Worm (Caenorhabditis elegans) whole organism, L4/young adult: ENCODE data around the gene Y39B6A.9.

Experiments
- W03F9.2 ChIP-seq: fragments of 150-350 bp; optimal IDR thresholded peaks from 2 replicates; lab custom pipeline; 2014; ENCODE audit warnings: missing biosample characterization, missing genetic modification characterization
- dao-5 ChIP-seq: sonication (generic microtip); optimal IDR thresholded peaks from 2 replicates; lab custom pipeline; 2016; ENCODE audit warnings: missing genotype, missing genetic modification characterization, moderate library complexity, missing compliant biosample characterization
- him-1 ChIP-seq: sonication (generic microtip); optimal IDR thresholded peaks from 2 replicates; lab custom pipeline; 2016; ENCODE audit warnings: missing genotype, missing genetic modification reagents, missing genetic modification characterization, missing compliant biosample characterization

Y39B6A.9 gene

ce11 chrV:19129497-19130212 lies 6.7 kb upstream of the Y39B6A.9 start:
- no peak for TF ChIP-seq dao-5 (tag; lab: Kevin White, UChicago)
- no peak for TF ChIP-seq W03F9.2 (tag; lab: Kevin White, UChicago)
- TF ChIP-seq him-1 (tag; lab: Kevin White, UChicago): no peak

ce11 chrV:19131848-19132401 lies 4.4 kb upstream of the Y39B6A.9 start:
- TF ChIP-seq him-1 (tag; lab: Kevin White, UChicago): no peak
- TF ChIP-seq W03F9.2 (tag; lab: Kevin White, UChicago): no peak
- TF ChIP-seq dao-5 (tag; lab: Kevin White, UChicago): no peak

- TF ChIP-seq him-1 (tag; lab: Kevin White, UChicago) (no peak), W03F9.2 (tag; lab: Kevin White, UChicago) (no peak), dao-5 (tag; lab: Kevin White, UChicago) (no peak)
These were observed 2.8 kb upstream of the Y39B6A.9 start, which contains the start of gene Y39B6A.10 for ce11 chrV:19133507-19133906. Y39B6A.10 (minus strand) TSS chrV:19133607.

- no peak for TF ChIP-seq him-1 (tag; lab: Kevin White, UChicago)
- TF ChIP-seq dao-5 (tag; lab: Kevin White, UChicago): no peak
- TF ChIP-seq W03F9.2 (tag; lab: Kevin White, UChicago): no peak
These were observed 4.2 kb downstream of the Y39B6A.9 start, which contains the start of gene cpg-23 for ce11 chrV:19140495-19140894. cpg-23 (plus strand) TSS chrV:19140795.

ce11 chrV:19142595-19142994 lies 6.3 kb downstream of the Y39B6A.9 start:
- TF ChIP-seq him-1 (tag; lab: Kevin White, UChicago): no peak

- no peak for TF ChIP-seq W03F9.2 (tag; lab: Kevin White, UChicago)
- TF ChIP-seq dao-5 (tag; lab: Kevin White, UChicago): no peak
- no peak for TF ChIP-seq him-1 (tag; lab: Kevin White, UChicago)
These were observed 12.0 kb downstream of the Y39B6A.9 start for ce11 chrV:19148350-19148749.

DNA sequence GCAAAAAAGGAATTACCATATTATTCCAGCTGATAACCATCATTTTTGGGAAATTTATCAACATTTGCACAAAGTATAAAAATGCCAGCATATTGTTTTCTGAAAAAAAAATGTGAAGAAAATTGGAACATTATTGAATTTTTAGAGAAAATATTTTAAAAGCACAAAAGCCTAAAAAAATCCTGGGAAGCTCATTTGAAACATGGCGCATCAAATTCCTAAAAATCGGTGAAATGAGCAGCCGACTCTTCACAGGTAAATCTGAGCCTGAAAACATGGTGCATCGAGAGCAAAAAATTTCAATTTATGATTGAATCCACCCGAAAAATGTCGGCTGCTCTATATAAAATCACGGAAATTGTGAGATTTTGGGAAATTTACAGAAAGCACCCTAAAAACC lies 12.8 kb downstream of the Y39B6A.9 start, which contains the start of gene Y39B6A.7:
TSS of gene Y39B6A.7 (minus strand) at position 101 of the 400 bp plus-strand sequence.
- TF ChIP-seq him-1 (tag; lab: Kevin White, UChicago): no peak
- TF ChIP-seq W03F9.2 (tag; lab: Kevin White, UChicago): no peak
- TF ChIP-seq dao-5 (tag; lab: Kevin White, UChicago): no peak

- TF ChIP-seq W03F9.2 (tag; lab: Kevin White, UChicago): no peak
- no peak for TF ChIP-seq him-1 (tag; lab: Kevin White, UChicago)
- TF ChIP-seq dao-5 (tag; lab: Kevin White, UChicago): no peak
These were observed 16.0 kb downstream of the Y39B6A.9 start, which contains the start of gene Y39B6A.69 for ce11 chrV:19152328-19152727. Y39B6A.69 (minus strand) TSS chrV:19152428.

- TF ChIP-seq him-1 (tag; lab: Kevin White, UChicago) (no peak), W03F9.2 (tag; lab: Kevin White, UChicago) (no peak), dao-5 (tag; lab: Kevin White, UChicago) (no peak)
These were observed 16.9 kb downstream of the Y39B6A.9 start for ce11 chrV:19153244-19153643.

DNA sequence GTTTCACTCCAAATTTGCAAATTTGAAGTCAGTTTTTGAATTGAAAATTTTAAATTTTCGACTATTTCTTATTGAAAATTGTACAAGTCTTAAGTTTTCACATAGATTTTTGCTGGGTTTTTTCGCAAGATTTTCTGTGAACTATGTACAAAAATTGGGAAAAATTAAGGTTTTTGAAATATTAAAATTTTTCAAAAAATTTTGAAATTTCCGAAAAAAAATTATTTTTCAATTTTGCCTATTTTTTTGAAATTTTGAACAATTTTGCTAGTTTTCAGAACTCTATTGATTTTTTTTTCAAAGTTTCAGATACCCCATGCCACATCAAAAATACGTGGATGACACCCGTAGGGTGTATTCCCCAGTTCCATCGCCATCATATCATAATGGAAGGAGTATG lies 17.5 kb downstream of the Y39B6A.9 start, which contains the start of gene tsp-13:
TSS of gene tsp-13 (plus strand) at position 301 of the 400 bp plus-strand sequence.
- no peak for TF ChIP-seq dao-5 (tag; lab: Kevin White, UChicago)
- no peak for TF ChIP-seq W03F9.2 (tag; lab: Kevin White, UChicago)
- no peak for TF ChIP-seq him-1 (tag; lab: Kevin White, UChicago)

DNA sequence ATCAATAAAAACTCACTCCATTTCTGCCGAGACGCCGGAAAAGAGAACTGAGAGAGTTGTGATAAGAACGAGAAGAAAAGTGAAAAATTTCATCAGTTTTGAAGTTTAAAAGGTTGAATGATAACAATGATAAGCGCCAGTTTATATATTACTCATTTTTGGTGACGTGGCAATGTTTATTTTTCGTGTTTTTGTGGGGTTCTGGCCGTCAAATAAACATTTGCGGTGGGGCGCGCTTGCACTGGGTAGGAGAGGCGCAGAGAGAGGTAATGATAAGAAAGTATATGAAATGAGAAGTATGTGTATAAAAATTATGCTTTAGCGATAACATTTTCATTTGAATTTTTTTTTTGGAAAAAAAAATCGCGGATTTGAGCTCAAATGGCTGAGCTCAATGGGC lies 22.4 kb downstream of the Y39B6A.9 start, which contains the start of gene Y39B6A.5:
TSS of gene Y39B6A.5 (minus strand) at position 214 of the 400 bp plus-strand sequence.
- TF ChIP-seq W03F9.2 (tag; lab: Kevin White, UChicago) (peak; percentile 47), dao-5 (tag; lab: Kevin White, UChicago) (no peak)

- TF ChIP-seq dao-5 (tag; lab: Kevin White, UChicago) (no peak), him-1 (tag; lab: Kevin White, UChicago) (no peak), W03F9.2 (tag; lab: Kevin White, UChicago) (no peak)
These were observed 38.3 kb downstream of the Y39B6A.9 start, which contains the start of gene hot-2 for ce11 chrV:19174626-19175025. hot-2 (plus strand) TSS chrV:19174759.

DNA sequence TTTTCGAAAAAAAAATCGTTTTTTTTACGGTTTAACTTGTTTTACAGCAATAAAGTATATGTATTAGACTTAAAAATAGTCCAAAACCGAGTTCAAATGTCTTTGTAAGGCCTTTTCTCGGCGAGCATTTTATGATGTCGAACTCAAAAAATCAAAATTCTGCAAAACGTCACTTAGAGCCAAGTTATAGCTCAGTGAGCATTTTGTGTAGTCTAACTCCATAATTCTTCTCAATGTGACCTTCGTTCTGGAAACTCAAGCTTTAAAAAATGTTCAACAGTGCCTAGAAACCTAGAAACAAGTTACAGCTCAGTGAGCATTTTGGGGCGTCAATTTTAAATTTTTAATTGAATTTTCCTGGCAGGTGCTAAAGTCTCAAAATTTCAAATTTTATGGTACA lies 39.4 kb downstream of the Y39B6A.9 start:
- no peak for TF ChIP-seq him-1 (tag; lab: Kevin White, UChicago)
- TF ChIP-seq W03F9.2 (tag; lab: Kevin White, UChicago): no peak
- no peak for TF ChIP-seq dao-5 (tag; lab: Kevin White, UChicago)
